Fruit fly (Drosophila melanogaster) whole organism, prepupa: ENCODE results near the gene CG9839.
A peak's percentile ranks its signal among the peaks of the same experiment; 100 is the strongest.

Source experiments
- CG10631 ChIP-seq: fragments of 200-800 bp; sonication (Bioruptor generic); optimal IDR thresholded peaks from 2 replicates; lab custom pipeline; 2016; ENCODE audit warnings: missing biosample characterization, missing genetic modification characterization
- CG10669 ChIP-seq: fragments of 200-800 bp; sonication (Bioruptor generic); optimal IDR thresholded peaks from 3 replicates; lab custom pipeline; 2018; ENCODE audit warnings: missing biosample characterization, mild to moderate bottlenecking, missing genetic modification characterization, moderate library complexity
- CG11294 ChIP-seq: fragments of 200-800 bp; sonication (Bioruptor generic); IDR thresholded peaks from 2 replicates; pipeline ENCODE4 v1.3.6; 2022; ENCODE audit warnings: missing biosample characterization, missing genetic modification characterization
- CG11762 ChIP-seq: fragments of 200-800 bp; sonication (Bioruptor generic); optimal IDR thresholded peaks from 3 replicates; lab custom pipeline; 2016; ENCODE audit warnings: missing biosample characterization, missing genetic modification characterization; ENCODE audit not compliant: insufficient read depth
- CG15336 ChIP-seq: fragments of 200-800 bp; sonication (Bioruptor generic); IDR thresholded peaks from 2 replicates; pipeline ENCODE4 v1.3.6; 2022; ENCODE audit warnings: missing biosample characterization, missing genetic modification characterization
- CG16779 ChIP-seq: fragments of 200-800 bp; sonication (Bioruptor generic); optimal IDR thresholded peaks from 3 replicates; lab custom pipeline; 2017; ENCODE audit warnings: missing biosample characterization, mild to moderate bottlenecking, missing genetic modification characterization
- CG3032 ChIP-seq: fragments of 200-800 bp; optimal IDR thresholded peaks from 2 replicates; lab custom pipeline; 2019; ENCODE audit warnings: missing biosample characterization, mild to moderate bottlenecking, missing genetic modification characterization, moderate library complexity
- CG31627 ChIP-seq: fragments of 200-800 bp; sonication (Bioruptor generic); optimal IDR thresholded peaks from 3 replicates; lab custom pipeline; 2016; ENCODE audit warnings: missing biosample characterization, missing genetic modification characterization
- CG32006 ChIP-seq: fragments of 200-800 bp; sonication (Bioruptor generic); optimal IDR thresholded peaks from 3 replicates; lab custom pipeline; 2017; ENCODE audit warnings: missing biosample characterization, mild to moderate bottlenecking, missing genetic modification characterization
- CG34406 ChIP-seq: fragments of 200-800 bp; sonication (Bioruptor generic); optimal IDR thresholded peaks from 3 replicates; lab custom pipeline; 2016; ENCODE audit warnings: missing biosample characterization, missing genetic modification characterization
- CG3919 ChIP-seq: fragments of 200-800 bp; sonication (Bioruptor generic); optimal IDR thresholded peaks from 3 replicates; lab custom pipeline; 2016; ENCODE audit warnings: missing biosample characterization, missing genetic modification characterization
- CG4318 ChIP-seq: fragments of 200-800 bp; sonication (Bioruptor generic); optimal IDR thresholded peaks from 3 replicates; lab custom pipeline; 2017; ENCODE audit warnings: missing biosample characterization, mild to moderate bottlenecking, missing genetic modification characterization
- CG6163 ChIP-seq: fragments of 200-800 bp; sonication (Bioruptor generic); IDR thresholded peaks from 3 replicates; pipeline ENCODE4 v1.3.6; 2022; ENCODE audit warnings: missing biosample characterization, missing genetic modification characterization
- CG6792 ChIP-seq: fragments of 200-800 bp; sonication (Bioruptor generic); optimal IDR thresholded peaks from 3 replicates; lab custom pipeline; 2016; ENCODE audit warnings: missing biosample characterization, missing genetic modification characterization
- CG6808 ChIP-seq: fragments of 200-800 bp; sonication (Bioruptor generic); optimal IDR thresholded peaks from 3 replicates; lab custom pipeline; 2017; ENCODE audit warnings: missing biosample characterization, missing genetic modification characterization, mild to moderate bottlenecking, moderate library complexity, missing genetic modification reagents
- CG6854 ChIP-seq: fragments of 200-800 bp; sonication (Bioruptor generic); optimal IDR thresholded peaks from 2 replicates; lab custom pipeline; 2017; ENCODE audit warnings: missing biosample characterization, mild to moderate bottlenecking, missing genetic modification characterization
- CG7368 ChIP-seq: fragments of 200-800 bp; sonication (Bioruptor generic); optimal IDR thresholded peaks from 3 replicates; lab custom pipeline; 2016; ENCODE audit warnings: missing biosample characterization, missing genetic modification characterization
- CG8119 ChIP-seq: fragments of 200-800 bp; sonication (Bioruptor generic); IDR thresholded peaks from 3 replicates; pipeline ENCODE4 v1.3.6; 2022; ENCODE audit warnings: missing biosample characterization, missing genetic modification characterization
- CG8319 ChIP-seq: fragments of 200-800 bp; sonication (Bioruptor generic); optimal IDR thresholded peaks from 3 replicates; lab custom pipeline; 2016; ENCODE audit warnings: missing biosample characterization, missing genetic modification characterization
- CG8632 ChIP-seq: fragments of 200-800 bp; sonication (Bioruptor generic); optimal IDR thresholded peaks from 3 replicates; lab custom pipeline; 2016; ENCODE audit warnings: missing biosample characterization, missing genetic modification characterization
- Eip75B ChIP-seq: fragments of 200-800 bp; sonication (Bioruptor generic); optimal IDR thresholded peaks from 3 replicates; lab custom pipeline; 2016; ENCODE audit warnings: missing biosample characterization, missing genetic modification characterization
- Eip78C ChIP-seq: fragments of 200-800 bp; sonication (Bioruptor generic); peaks from one replicate; lab custom pipeline; 2016; ENCODE audit warnings: missing biosample characterization, missing genetic modification characterization
- Eip93F ChIP-seq: fragments of 200-800 bp; sonication (Bioruptor generic); optimal IDR thresholded peaks from 2 replicates; lab custom pipeline; 2016; ENCODE audit warnings: missing biosample characterization, mild to moderate bottlenecking, missing genetic modification characterization
- Ets21C ChIP-seq: fragments of 200-800 bp; sonication (Bioruptor generic); optimal IDR thresholded peaks from 3 replicates; lab custom pipeline; 2016; ENCODE audit warnings: missing biosample characterization, missing genetic modification characterization
- Ets96B ChIP-seq: fragments of 200-800 bp; optimal IDR thresholded peaks from 2 replicates; lab custom pipeline; 2019; ENCODE audit warnings: missing biosample characterization, mild to moderate bottlenecking, missing genetic modification characterization, moderate library complexity
- Hr39 ChIP-seq: fragments of 200-800 bp; sonication (Bioruptor generic); optimal IDR thresholded peaks from 2 replicates; lab custom pipeline; 2016; ENCODE audit warnings: missing biosample characterization, missing genetic modification characterization
- Lpt ChIP-seq: fragments of 200-800 bp; sonication (Bioruptor generic); optimal IDR thresholded peaks from 3 replicates; lab custom pipeline; 2016; ENCODE audit warnings: missing biosample characterization, missing genetic modification characterization
- Met ChIP-seq: fragments of 200-800 bp; sonication (Bioruptor generic); optimal IDR thresholded peaks from 3 replicates; lab custom pipeline; 2016; ENCODE audit warnings: missing biosample characterization, missing genetic modification characterization
- Smox ChIP-seq: fragments of 200-800 bp; sonication (Bioruptor generic); optimal IDR thresholded peaks from 3 replicates; lab custom pipeline; 2016; ENCODE audit warnings: missing biosample characterization, missing genetic modification characterization
- Sox102F ChIP-seq: fragments of 200-800 bp; sonication (Bioruptor generic); optimal IDR thresholded peaks from 2 replicates; lab custom pipeline; 2016; ENCODE audit warnings: missing biosample characterization, mild to moderate bottlenecking, missing genetic modification characterization
- Sox15 ChIP-seq: fragments of 200-800 bp; sonication (Bioruptor generic); optimal IDR thresholded peaks from 3 replicates; lab custom pipeline; 2016; ENCODE audit warnings: missing biosample characterization, missing genetic modification characterization
- dac ChIP-seq: fragments of 200-800 bp; sonication (Bioruptor generic); optimal IDR thresholded peaks from 2 replicates; lab custom pipeline; 2017; ENCODE audit warnings: missing biosample characterization, mild to moderate bottlenecking, missing genetic modification characterization
- dsx ChIP-seq: fragments of 200-800 bp; optimal IDR thresholded peaks from 3 replicates; lab custom pipeline; 2019; ENCODE audit warnings: missing biosample characterization, mild to moderate bottlenecking, missing genetic modification characterization, moderate library complexity; ENCODE audit not compliant: poor library complexity, severe bottlenecking
- eg ChIP-seq: fragments of 200-800 bp; sonication (Bioruptor generic); IDR thresholded peaks from 3 replicates; pipeline ENCODE4 v1.3.6; 2022; ENCODE audit warnings: missing biosample characterization, missing genetic modification characterization
- fkh ChIP-seq: fragments of 200-800 bp; sonication (Bioruptor generic); optimal IDR thresholded peaks from 3 replicates; lab custom pipeline; 2017; ENCODE audit warnings: missing biosample characterization, mild to moderate bottlenecking, missing genetic modification characterization, moderate library complexity
- net ChIP-seq: fragments of 200-800 bp; sonication (Bioruptor generic); optimal IDR thresholded peaks from 3 replicates; lab custom pipeline; 2016; ENCODE audit warnings: missing biosample characterization, missing genetic modification characterization
- pdm3 ChIP-seq: fragments of 200-800 bp; sonication (Bioruptor generic); optimal IDR thresholded peaks from 3 replicates; lab custom pipeline; 2016; ENCODE audit warnings: missing biosample characterization, missing genetic modification characterization
- svp ChIP-seq: fragments of 200-800 bp; sonication (Bioruptor generic); peaks from one replicate; lab custom pipeline; 2016; ENCODE audit warnings: missing biosample characterization, missing genetic modification characterization
- topi ChIP-seq: fragments of 200-800 bp; sonication (Bioruptor generic); optimal IDR thresholded peaks from 3 replicates; lab custom pipeline; 2016; ENCODE audit warnings: missing biosample characterization, missing genetic modification characterization
- vri ChIP-seq: fragments of 200-800 bp; sonication (Bioruptor generic); optimal IDR thresholded peaks from 3 replicates; lab custom pipeline; 2016; ENCODE audit warnings: missing biosample characterization, mild to moderate bottlenecking, missing genetic modification characterization

The CG9839 gene

dm6 chr3R:8810397-8811184 lies 5.0 kb upstream of the CG9839 start (continued):
- TF ChIP-seq CG11294 (GFP tag; lab: Robert Waterston, UW) (peak; percentile 50; the same call in 1 of the 2 replicates), svp (GFP tag; lab: Kevin White, UChicago) (no peak), CG10669 (peak; percentile 65), CG32006 (peak; percentile 38), Eip75B (GFP tag; lab: Kevin White, UChicago) (peak; percentile 19), dac (GFP tag; lab: Kevin White, UChicago) (no peak), CG8632 (GFP tag; lab: Kevin White, UChicago) (peak; percentile 59), CG8319 (GFP tag; lab: Kevin White, UChicago) (peak; percentile 66), Sox15 (GFP tag; lab: Kevin White, UChicago) (no peak), CG8119 (GFP tag; lab: Robert Waterston, UW) (0 out of 3 replicates have a peak, but pooled peaks have one; percentile 11), CG6163 (GFP tag; lab: Robert Waterston, UW) (peak; percentile 60; the same call in 1 of the 3 replicates), Ets21C (no peak), Eip78C (GFP tag; lab: Kevin White, UChicago) (peak; percentile 77), CG11762 (GFP tag; lab: Kevin White, UChicago) (no peak), CG6792 (GFP tag; lab: Kevin White, UChicago) (peak; percentile 45), CG15336 (peak; percentile 22; the same call in 1 of the 2 replicates), dsx (GFP tag; lab: Kevin White, UChicago) (no peak), Sox102F (GFP tag; lab: Kevin White, UChicago) (peak; percentile 62), CG16779 (tag; lab: Kevin White, UChicago) (peak; percentile 67), CG10631 (peak; percentile 26), CG3919 (GFP tag; lab: Kevin White, UChicago) (peak; percentile 55), CG6808 (GFP tag; lab: Kevin White, UChicago) (peak; percentile 56), net (peak; percentile 32), CG31627 (GFP tag; lab: Kevin White, UChicago) (no peak), Lpt (GFP tag; lab: Kevin White, UChicago) (peak; percentile 52), fkh (GFP tag; lab: Kevin White, UChicago) (peak; percentile 98), CG7368 (GFP tag; lab: Kevin White, UChicago) (peak; percentile 43), Ets96B (tag; lab: Kevin White, UChicago) (peak; percentile 88), Smox (GFP tag; lab: Kevin White, UChicago) (peak; percentile 16), vri (GFP tag; lab: Kevin White, UChicago) (peak; percentile 99), Eip93F (no peak), topi (GFP tag; lab: Kevin White, UChicago) (no peak)

dm6 chr3R:8809712-8810111 lies 4.1 kb upstream of the CG9839 start:
- TF ChIP-seq CG8119 (GFP tag; lab: Robert Waterston, UW) (no peak), pdm3 (no peak), dac (GFP tag; lab: Kevin White, UChicago) (no peak), topi (GFP tag; lab: Kevin White, UChicago) (no peak), CG4318 (GFP tag; lab: Kevin White, UChicago) (no peak), Eip78C (GFP tag; lab: Kevin White, UChicago) (no peak), eg (no peak), CG6854 (GFP tag; lab: Kevin White, UChicago) (no peak), CG6808 (GFP tag; lab: Kevin White, UChicago) (no peak), Met (GFP tag; lab: Kevin White, UChicago) (no peak), svp (GFP tag; lab: Kevin White, UChicago) (peak; percentile 94), vri (GFP tag; lab: Kevin White, UChicago) (peak; percentile 12), Hr39 (no peak), CG3032 (tag; lab: Kevin White, UChicago) (no peak), CG34406 (GFP tag; lab: Kevin White, UChicago) (no peak)
